Worm (Caenorhabditis elegans): ENCODE data around the gene F32G8.3.

ce11 chrV:10576319-10576718 lies 21.2 kb upstream of the F32G8.3 start, which contains the start of gene vps-54:
- TF ChIP-seq nhr-23 (tag; optimal IDR thresholded peaks at IDR 0.05) (no peak), ceh-28 (tag; optimal IDR thresholded peaks at IDR 0.05) (no peak), nhr-77 (tag; optimal IDR thresholded peaks at IDR 0.05) (no peak), ceh-82 (tag; optimal IDR thresholded peaks at IDR 0.05) (no peak), elt-1 (tag; optimal IDR thresholded peaks at IDR 0.05) (no peak), fkh-10 (GFP tag; optimal IDR thresholded peaks at IDR 0.05) (no peak), ztf-4 (tag; optimal IDR thresholded peaks at IDR 0.05) (no peak), R02D3.7 (tag; optimal IDR thresholded peaks at IDR 0.05) (no peak), hmg-11 (tag; optimal IDR thresholded peaks at IDR 0.05) (no peak)

All from whole organism, L3 larva.